Fruit fly (Drosophila melanogaster) ovary, adult (tissue): Measurements from ENCODE around the gene Rpt6.
A peak's percentile ranks its signal among the peaks of the same experiment; 100 is the strongest.

Experiments
- CG17801 ChIP-seq: fragments of 200-800 bp; optimal IDR thresholded peaks from 2 replicates; lab custom pipeline; 2019; ENCODE audit warnings: missing biosample characterization, mild to moderate bottlenecking, missing genetic modification characterization, moderate library complexity; ENCODE audit not compliant: partially characterized antibody

Rpt6 gene

DNA sequence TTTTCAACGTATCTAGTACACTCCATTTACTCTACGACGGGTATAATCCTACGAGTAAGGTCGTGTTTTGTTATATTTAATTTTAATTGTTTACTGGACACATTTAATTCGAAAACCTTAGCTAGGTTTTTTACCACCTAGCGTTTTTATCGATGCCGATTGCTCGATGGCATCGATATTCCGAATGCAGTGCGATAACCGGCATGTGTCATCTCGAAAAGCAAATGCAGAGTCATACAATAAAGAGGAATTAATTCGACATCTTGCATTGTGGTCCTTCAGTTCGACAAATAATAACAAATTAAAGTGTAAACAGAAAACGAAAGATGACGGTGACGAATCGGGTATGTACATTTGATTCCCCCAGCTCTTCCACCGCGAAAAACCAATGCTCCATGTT, at the start of gene Rpt6:
Gene Rpt6, plus strand, starts transcription at position 201 of the 400 bp plus-strand sequence.
- peak; percentile 6 for TF ChIP-seq CG17801 (GFP tag; lab: Kevin White, UChicago)

DNA sequence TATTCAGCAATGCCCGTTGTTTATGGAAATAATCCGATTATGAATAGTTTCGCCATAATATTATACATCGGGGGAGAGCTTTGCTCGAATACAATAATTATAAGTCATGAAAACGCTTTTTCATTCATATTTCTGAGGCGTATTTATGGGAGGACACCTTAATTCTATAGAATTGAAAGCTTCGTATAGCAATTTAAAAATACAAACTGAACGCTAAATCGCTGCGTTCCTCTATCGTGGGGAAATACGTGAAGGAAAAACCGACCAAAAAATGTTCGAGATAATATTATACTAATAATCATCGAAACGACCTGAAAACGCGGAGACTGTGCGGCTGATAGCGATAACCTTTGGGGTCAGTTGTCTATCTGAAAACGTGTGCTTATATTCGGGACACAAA, 39.4 kb upstream of the Rpt6 start:
- TF ChIP-seq CG17801 (GFP tag; lab: Kevin White, UChicago): no peak

DNA sequence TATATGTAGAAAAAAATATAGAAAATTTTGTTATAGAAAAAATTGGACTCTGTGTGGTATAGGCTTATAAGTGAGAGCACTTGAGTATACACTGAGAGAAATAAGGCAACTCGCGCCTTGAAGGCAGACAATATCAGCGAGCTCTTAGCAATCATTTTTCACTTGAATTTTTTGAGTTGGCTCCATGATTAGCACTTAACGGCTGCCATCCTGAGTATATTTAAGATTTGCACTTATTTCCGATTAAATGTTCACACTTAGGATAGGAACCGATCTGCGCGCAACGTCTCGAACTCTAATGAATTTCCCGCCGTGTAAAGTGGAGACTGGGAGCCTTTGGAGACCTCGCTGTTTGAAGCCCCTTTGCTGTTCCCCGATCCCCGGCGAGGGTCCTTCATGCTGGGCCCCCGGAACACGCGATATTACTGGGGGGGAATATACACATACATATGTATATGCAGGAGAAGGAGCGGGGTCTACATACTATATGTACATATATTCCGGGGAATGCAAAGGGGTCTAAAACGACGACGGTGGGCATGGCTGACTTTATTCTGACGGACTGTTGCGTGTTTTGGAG, 36.5 kb upstream of the Rpt6 start:
- TF ChIP-seq CG17801 (GFP tag; lab: Kevin White, UChicago): no peak

DNA sequence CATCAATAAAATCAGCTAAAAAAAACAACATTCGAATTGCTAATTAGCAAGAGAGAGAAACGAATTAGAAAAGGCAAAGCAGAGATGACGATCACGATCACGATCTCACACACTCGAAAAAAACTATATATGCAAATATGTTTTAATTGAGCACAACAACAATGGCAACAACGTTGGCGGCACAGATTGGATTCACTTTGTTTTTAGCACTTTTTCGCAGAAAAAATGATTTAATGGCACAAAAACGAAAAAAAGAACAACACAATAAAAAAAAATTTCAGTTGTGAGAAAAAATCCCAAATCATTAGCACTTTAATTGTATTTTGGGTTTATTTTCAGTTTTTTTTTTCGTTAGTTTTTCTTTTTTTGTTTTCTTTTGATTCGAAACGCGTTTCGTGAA, 35.2 kb upstream of the Rpt6 start:
- TF ChIP-seq CG17801 (GFP tag; lab: Kevin White, UChicago): no peak

DNA sequence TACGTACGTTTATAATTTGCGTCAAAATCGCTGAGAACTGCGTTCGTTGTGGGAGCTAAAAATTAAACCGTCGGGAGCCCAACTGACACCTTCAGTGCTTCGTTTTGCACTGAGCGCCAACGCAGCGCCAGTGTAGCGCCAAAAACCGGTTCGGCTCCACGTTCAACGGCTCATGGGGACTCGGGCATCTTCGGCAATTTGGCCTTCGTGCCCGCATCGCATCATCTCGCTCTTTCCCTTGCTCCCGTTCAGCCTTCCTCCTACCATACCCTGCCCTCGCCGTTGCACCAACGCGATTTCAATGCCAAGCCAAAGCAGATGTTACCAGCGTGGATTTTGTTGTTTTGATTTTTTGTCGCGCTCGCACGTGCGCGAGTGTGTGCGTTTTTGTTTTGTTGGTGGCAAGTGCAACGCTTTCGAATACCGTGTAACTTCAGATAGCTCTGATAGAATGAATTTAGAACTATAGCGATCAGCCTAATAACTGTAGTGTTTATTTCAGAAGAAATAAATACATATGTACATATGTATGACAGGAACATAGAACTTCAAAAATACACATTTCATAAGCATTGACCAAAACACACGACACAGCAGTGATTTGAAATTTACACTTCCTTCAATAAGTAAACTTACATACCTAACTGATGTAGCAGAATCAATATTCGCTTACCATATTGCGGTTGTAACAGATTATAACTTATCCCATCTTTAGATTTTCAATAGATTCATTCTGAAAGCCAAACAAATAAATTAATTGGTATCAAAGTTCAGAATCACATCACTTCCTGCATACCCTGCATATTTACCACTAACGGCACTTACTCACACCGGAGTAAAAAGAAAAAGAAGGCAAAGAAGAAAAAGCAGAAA, 34.6 kb upstream of the Rpt6 start, which contains the start of gene Mnr:
Gene Mnr, minus strand, starts transcription at position 133 of the 873 bp plus-strand sequence.
- peak; percentile 10 for TF ChIP-seq CG17801 (GFP tag; lab: Kevin White, UChicago)

DNA sequence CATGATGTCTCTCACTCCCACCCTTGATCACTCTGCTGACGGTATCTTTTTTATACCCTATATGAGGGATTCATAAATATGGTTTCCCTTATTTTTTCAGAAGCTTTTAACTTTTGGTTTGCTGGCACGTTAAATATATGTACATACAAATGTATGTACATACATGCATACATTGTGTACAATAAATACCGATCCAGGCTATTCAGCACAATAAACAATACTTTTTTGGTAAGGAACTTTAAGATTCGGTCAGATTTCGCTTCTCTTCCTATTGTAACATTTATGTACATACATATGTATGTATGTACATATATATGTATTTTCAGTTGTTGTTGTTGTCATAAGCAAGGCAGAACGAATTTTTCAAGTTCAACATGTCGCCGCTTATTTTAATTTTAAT, 33.8 kb upstream of the Rpt6 start:
- no peak for TF ChIP-seq CG17801 (GFP tag; lab: Kevin White, UChicago)

DNA sequence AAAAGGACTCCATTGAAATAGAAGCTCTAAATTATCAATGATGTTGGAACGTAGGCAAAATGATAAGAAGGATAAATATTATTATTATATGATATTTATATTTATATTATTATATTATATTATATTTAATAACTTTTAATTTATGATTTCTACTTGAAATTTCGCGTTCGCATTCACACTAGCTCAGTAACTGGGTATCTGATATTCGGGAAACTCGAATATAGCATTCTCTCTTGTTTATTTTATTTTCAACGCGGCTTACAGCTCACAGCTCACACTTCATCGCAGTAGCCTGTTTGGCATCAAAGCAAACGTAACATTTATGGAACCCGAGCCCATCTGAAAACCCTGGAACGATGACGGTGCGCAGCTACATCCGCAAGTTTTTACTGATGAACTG, 30.9 kb upstream of the Rpt6 start, which contains the start of gene CG1494:
Gene CG1494, plus strand, starts transcription at position 301 of the 400 bp plus-strand sequence.
- TF ChIP-seq CG17801 (GFP tag; lab: Kevin White, UChicago): no peak

DNA sequence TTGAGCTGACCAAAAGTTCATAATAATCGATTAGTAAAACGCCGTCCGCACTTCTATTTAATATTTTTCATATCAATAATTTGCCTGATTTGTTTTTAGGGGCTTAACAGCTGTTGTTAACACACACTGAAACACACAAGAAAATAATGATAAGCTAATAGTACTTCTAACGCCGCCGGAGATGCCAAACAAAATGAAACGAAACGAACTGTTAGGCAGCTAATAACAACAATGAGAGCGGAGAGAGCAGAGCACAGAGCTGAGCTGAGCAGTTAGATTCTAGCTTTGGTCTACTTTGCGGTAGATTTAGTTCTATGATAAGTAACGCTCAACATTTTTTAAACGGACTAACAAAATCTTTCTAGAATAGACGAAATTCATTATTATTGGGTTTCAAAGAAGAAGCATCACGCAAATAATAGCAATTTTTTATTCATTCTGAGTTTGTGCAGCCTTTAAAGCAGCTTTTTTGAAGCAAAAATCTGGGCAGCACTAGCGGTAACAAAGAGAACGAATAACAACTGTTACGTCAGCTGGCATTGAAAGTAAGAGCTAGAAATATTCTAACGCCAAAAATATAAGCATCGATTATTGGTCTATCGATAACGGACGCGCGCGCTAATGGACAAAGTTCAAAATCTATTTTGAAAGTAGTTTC, 9.2 kb upstream of the Rpt6 start, which contains the start of gene Abca3:
Gene Abca3, minus strand, starts transcription at position 181 of the 658 bp plus-strand sequence.
- peak; percentile 82 for TF ChIP-seq CG17801 (GFP tag; lab: Kevin White, UChicago)

DNA sequence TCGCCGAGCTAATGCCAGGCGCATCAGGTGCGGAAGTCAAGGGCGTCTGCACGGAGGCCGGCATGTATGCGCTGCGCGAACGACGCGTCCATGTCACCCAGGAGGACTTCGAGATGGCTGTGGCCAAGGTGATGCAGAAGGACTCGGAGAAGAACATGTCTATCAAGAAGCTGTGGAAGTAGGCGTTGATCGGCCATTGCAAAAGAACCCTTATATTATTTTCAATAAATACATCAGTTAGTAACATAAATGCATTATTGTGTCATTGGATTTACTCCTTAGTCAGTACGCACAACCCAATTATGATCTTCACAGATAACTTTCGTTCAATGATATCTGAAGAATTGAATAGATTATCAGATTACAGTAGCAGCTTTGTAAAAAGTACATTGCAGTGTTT, 1.6 kb downstream of the Rpt6 start, which contains the start of gene CG1801:
Gene CG1801, minus strand, starts transcription at position 101 of the 400 bp plus-strand sequence.
- TF ChIP-seq CG17801 (GFP tag; lab: Kevin White, UChicago): no peak

DNA sequence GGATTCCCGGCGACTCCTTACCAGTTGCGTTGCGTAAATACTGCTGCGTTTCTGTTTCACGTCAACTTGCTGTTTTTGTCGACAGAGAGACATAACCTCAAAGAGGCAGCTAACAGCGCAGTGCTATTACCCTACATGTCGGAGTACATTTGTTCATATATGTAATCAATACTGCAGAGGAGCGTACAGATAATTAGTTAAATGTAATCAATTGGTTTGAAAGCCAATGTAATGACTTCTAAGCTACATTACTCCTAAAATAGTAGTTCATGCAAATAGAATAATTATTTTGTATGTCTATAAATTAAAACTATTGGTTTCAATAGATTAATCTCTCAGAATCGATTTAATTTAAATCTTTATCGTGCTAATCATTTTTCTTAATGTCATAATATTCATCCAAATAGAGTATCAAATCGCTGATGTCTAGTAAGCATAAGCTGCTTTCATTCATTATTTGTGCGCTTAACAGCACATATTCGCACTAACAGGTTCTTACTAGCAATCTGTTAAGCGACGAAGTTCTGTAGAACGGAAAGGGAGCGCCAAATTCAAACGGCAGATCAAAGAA, 3.4 kb downstream of the Rpt6 start, which contains the start of the genes SLIRP1 and anox:
Gene SLIRP1, minus strand, starts transcription at position 95 of the 571 bp plus-strand sequence.
Gene anox, minus strand, starts transcription at position 95 of the 571 bp plus-strand sequence.
- peak; percentile 82 for TF ChIP-seq CG17801 (GFP tag; lab: Kevin White, UChicago)

DNA sequence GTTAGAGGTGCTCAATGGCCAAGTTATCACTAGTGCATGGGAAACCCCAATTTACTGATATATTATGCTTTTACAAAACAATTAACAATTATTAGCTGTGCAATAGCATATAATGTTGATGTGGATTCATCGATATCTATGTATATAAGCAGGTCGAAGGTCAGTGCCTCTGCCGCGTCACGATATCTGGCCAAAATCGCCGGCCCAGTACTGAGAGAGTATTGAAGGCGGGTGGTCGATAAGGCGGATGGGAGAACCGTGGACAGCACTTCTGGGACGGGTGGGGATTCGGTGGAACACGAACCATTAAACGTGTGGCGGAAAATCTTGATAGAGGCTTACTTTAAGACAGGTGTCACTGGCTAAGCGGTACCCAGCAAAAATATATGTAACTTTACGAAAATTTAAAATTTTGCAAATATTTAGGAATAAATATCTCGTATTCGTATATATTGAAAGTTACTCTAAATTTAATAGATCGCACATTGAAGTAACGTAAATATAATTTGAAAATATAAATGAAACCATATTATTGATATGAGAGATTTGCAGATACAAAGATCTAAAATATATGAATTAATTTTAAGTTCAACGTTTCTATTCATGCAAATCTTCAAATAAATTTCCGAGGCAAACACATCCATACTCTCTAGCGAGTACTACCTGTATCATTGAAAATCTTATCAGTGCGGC, 6.6 kb downstream of the Rpt6 start:
- TF ChIP-seq CG17801 (GFP tag; lab: Kevin White, UChicago): peak; percentile 59

DNA sequence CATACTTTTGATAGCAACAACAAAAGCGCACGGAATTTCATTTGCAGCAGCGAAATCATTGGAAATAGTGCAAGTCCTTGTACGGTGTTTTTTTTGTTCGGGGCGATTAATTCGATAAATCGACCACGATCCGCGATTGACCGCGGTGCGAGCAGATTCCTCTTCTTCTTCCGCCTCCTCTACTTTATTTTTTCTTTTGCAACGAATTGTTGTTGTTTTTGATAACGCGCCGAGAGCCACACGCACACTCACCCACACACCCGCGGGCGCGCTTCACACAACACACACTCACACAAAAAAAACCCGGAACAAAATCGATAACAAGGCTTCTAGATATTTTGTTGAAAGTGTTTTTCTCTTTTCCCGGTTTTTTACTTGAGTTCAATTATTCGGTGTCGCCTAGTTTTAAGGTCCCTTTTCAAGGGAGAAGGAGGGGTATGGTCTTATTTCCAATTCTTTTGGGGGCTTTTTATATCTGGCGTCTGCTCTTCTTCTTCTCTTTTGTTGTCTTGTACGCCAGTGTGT, 7.4 kb downstream of the Rpt6 start:
- TF ChIP-seq CG17801 (GFP tag; lab: Kevin White, UChicago): no peak

DNA sequence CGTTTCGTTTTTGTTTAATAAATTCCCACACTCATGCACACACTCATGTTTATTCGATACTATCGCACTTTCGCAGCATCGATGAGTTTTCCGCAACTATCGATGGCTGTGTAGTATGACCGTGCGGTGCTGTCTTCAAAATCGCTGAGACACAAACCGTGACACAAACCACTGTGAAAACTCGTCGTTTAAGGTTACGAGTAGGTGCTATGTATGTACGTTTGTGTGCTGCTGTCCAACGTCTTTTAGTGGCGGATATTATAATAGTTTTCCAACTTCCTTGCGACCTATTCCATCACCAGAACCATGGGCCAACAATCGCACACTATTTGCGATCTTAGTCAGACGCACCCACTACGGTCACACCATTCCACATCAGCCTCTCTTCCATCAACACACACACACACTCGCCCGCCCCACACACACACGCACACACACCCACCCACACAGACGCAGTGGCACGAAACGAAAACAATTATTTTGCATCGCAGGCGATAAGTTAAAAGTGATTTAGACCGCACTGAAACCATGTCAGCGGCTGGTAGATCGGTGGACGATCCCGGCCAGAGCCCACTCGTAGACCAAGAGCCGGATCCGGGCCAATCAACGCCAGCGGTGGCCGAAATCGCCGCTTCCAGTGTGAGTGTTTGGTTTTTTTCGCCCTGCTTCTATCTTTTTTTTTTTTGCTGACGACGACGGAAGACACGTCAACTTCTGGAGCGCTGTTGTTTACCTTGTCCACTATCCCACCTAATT, 8.3 kb downstream of the Rpt6 start, which contains the start of the genes Dd and CG1486:
Gene Dd, minus strand, starts transcription at position 77 of the 756 bp plus-strand sequence.
Gene CG1486, plus strand, starts transcription at position 114 of the 756 bp plus-strand sequence.
- peak; percentile 50 for TF ChIP-seq CG17801 (GFP tag; lab: Kevin White, UChicago)
